Fruit fly (Drosophila melanogaster) whole organism, embryonic: ENCODE data around the gene Tlk.

Experiments
- Ada2b ChIP-seq: fragments of 200-800 bp; sonication (Bioruptor generic); IDR thresholded peaks from 2 replicates; pipeline ENCODE4 v1.3.6; 2022; ENCODE audit warnings: missing biosample characterization, missing genetic modification characterization
- Bdp1 ChIP-seq: fragments of 200-800 bp; sonication (Bioruptor generic); optimal IDR thresholded peaks from 3 replicates; lab custom pipeline; 2016; ENCODE audit warnings: missing biosample characterization, missing genetic modification characterization
- BtbVII ChIP-seq: fragments of 200-800 bp; sonication (Bioruptor generic); optimal IDR thresholded peaks from 3 replicates; lab custom pipeline; 2017; ENCODE audit warnings: missing biosample characterization, mild to moderate bottlenecking, missing genetic modification characterization
- CG10431 ChIP-seq: fragments of 200-800 bp; sonication (Bioruptor generic); optimal IDR thresholded peaks from 3 replicates; lab custom pipeline; 2018; ENCODE audit warnings: missing biosample characterization, mild to moderate bottlenecking, missing genetic modification characterization
- CG11085 ChIP-seq: fragments of 200-800 bp; sonication (Bioruptor generic); IDR thresholded peaks from 2 replicates; pipeline ENCODE4 v1.3.6; 2022; ENCODE audit warnings: missing biosample characterization, missing genetic modification characterization
- CG12071 ChIP-seq: fragments of 200-800 bp; sonication (Bioruptor generic); optimal IDR thresholded peaks from 3 replicates; lab custom pipeline; 2018; ENCODE audit warnings: missing biosample characterization, mild to moderate bottlenecking, missing genetic modification characterization
- CG13287 ChIP-seq: fragments of 200-800 bp; sonication (Bioruptor generic); IDR thresholded peaks from 2 replicates; pipeline ENCODE4 v1.3.6; 2022; ENCODE audit warnings: missing biosample characterization, missing genetic modification characterization; ENCODE audit not compliant: partially characterized antibody
- CG13775 ChIP-seq: fragments of 200-800 bp; sonication (Bioruptor generic); optimal IDR thresholded peaks from 3 replicates; lab custom pipeline; 2017; ENCODE audit warnings: missing biosample characterization, mild to moderate bottlenecking, missing genetic modification characterization
- CG15011 ChIP-seq: fragments of 200-800 bp; sonication (Bioruptor generic); optimal IDR thresholded peaks from 3 replicates; lab custom pipeline; 2018; ENCODE audit warnings: missing biosample characterization, mild to moderate bottlenecking, missing genetic modification characterization
- CG1529 ChIP-seq: fragments of 200-800 bp; sonication (Bioruptor generic); optimal IDR thresholded peaks from 3 replicates; lab custom pipeline; 2018; ENCODE audit warnings: missing biosample characterization, missing genetic modification characterization
- CG1603 ChIP-seq: fragments of 200-800 bp; sonication (Bioruptor generic); optimal IDR thresholded peaks from 2 replicates; lab custom pipeline; 2019; ENCODE audit warnings: missing biosample characterization, mild to moderate bottlenecking, missing genetic modification characterization, moderate library complexity
- CG17568 ChIP-seq: fragments of 200-800 bp; sonication (Bioruptor generic); optimal IDR thresholded peaks from 2 replicates; lab custom pipeline; 2018; ENCODE audit warnings: missing biosample characterization, mild to moderate bottlenecking, missing genetic modification characterization, moderate library complexity
- CG17912 ChIP-seq: fragments of 200-800 bp; sonication (Bioruptor generic); optimal IDR thresholded peaks from 2 replicates; lab custom pipeline; 2018; ENCODE audit warnings: missing biosample characterization, mild to moderate bottlenecking, missing genetic modification characterization
- CG3065 ChIP-seq: fragments of 200-800 bp; sonication (Bioruptor generic); optimal IDR thresholded peaks from 2 replicates; lab custom pipeline; 2016; ENCODE audit warnings: missing biosample characterization, missing genetic modification characterization
- CG4424 ChIP-seq: fragments of 200-800 bp; sonication (Bioruptor generic); optimal IDR thresholded peaks from 3 replicates; lab custom pipeline; 2016; ENCODE audit warnings: missing biosample characterization, missing genetic modification characterization
- CG4617 ChIP-seq: fragments of 200-800 bp; sonication (Bioruptor generic); optimal IDR thresholded peaks from 3 replicates; lab custom pipeline; 2016; ENCODE audit warnings: missing biosample characterization, missing genetic modification characterization, borderline replicate concordance
- CG7271 ChIP-seq: fragments of 200-800 bp; sonication (Bioruptor generic); optimal IDR thresholded peaks from 2 replicates; lab custom pipeline; 2018; ENCODE audit warnings: missing biosample characterization, mild to moderate bottlenecking, missing genetic modification characterization, moderate library complexity
- CG8281 ChIP-seq: fragments of 200-800 bp; sonication (Bioruptor generic); optimal IDR thresholded peaks from 2 replicates; lab custom pipeline; 2018; ENCODE audit warnings: missing biosample characterization, mild to moderate bottlenecking, missing genetic modification characterization, moderate library complexity
- CG8359 ChIP-seq: fragments of 200-800 bp; sonication (Bioruptor generic); optimal IDR thresholded peaks from 2 replicates; lab custom pipeline; 2017; ENCODE audit warnings: missing biosample characterization, mild to moderate bottlenecking, missing genetic modification characterization, borderline replicate concordance
- CG8924 ChIP-seq: fragments of 200-800 bp; optimal IDR thresholded peaks from 3 replicates; lab custom pipeline; 2019; ENCODE audit warnings: missing biosample characterization, mild to moderate bottlenecking, missing genetic modification characterization, moderate library complexity
- CG8944 ChIP-seq: fragments of 200-800 bp; sonication (Bioruptor generic); optimal IDR thresholded peaks from 3 replicates; lab custom pipeline; 2016; ENCODE audit warnings: missing biosample characterization, missing genetic modification characterization
- D19B ChIP-seq: fragments of 200-800 bp; sonication (Bioruptor generic); optimal IDR thresholded peaks from 2 replicates; lab custom pipeline; 2017; ENCODE audit warnings: missing biosample characterization, mild to moderate bottlenecking, missing genetic modification characterization
- Ets65A ChIP-seq: fragments of 200-800 bp; sonication (Bioruptor generic); peaks from one replicate; lab custom pipeline; 2016; ENCODE audit warnings: missing biosample characterization, missing genetic modification characterization
- Gsc ChIP-seq: fragments of 200-800 bp; sonication (Bioruptor generic); IDR thresholded peaks from 2 replicates; pipeline ENCODE4 v1.3.6; 2022; ENCODE audit warnings: missing biosample characterization, missing genetic modification characterization
- HHEX ChIP-seq: fragments of 200-800 bp; sonication (Bioruptor generic); optimal IDR thresholded peaks from 3 replicates; lab custom pipeline; 2017; ENCODE audit warnings: missing biosample characterization, mild to moderate bottlenecking, missing genetic modification characterization, missing genetic modification reagents
- HLH54F ChIP-seq: fragments of 200-800 bp; sonication (Bioruptor generic); optimal IDR thresholded peaks from 3 replicates; lab custom pipeline; 2016; ENCODE audit warnings: missing biosample characterization, missing genetic modification characterization
- Lhr ChIP-seq: fragments of 200-800 bp; sonication (Bioruptor generic); optimal IDR thresholded peaks from 3 replicates; lab custom pipeline; 2017; ENCODE audit warnings: mild to moderate bottlenecking, missing biosample characterization, missing genetic modification reagents, missing genetic modification characterization
- Oli ChIP-seq: fragments of 200-800 bp; sonication (Bioruptor generic); optimal IDR thresholded peaks from 2 replicates; lab custom pipeline; 2018; ENCODE audit warnings: missing biosample characterization, mild to moderate bottlenecking, missing genetic modification characterization, moderate library complexity
- Tbp ChIP-seq: fragments of >200 bp; optimal IDR thresholded peaks from 2 replicates; lab custom pipeline; 2018; ENCODE audit warnings: missing biosample characterization, missing genetic modification characterization
- Trl ChIP-seq, 3 experiments: fragments of >200 bp in 2 of 3; fragments of 200-800 bp in 1 of 3; sonication (Bioruptor generic) in 1 of 3; optimal IDR thresholded peaks; 2 replicates in 1 of 3; 3 replicates in 2 of 3; lab custom pipeline; 2016 to 2017; ENCODE audit warnings: missing biosample characterization in 1 of 3, missing genetic modification characterization in 1 of 3
- crol ChIP-seq: fragments of 200-800 bp; sonication (Bioruptor generic); IDR thresholded peaks from 2 replicates; pipeline ENCODE4 v1.3.6; 2022; ENCODE audit warnings: missing biosample characterization, missing genetic modification characterization
- dan ChIP-seq: fragments of 200-800 bp; sonication (Bioruptor generic); IDR thresholded peaks from 2 replicates; pipeline ENCODE4 v1.3.6; 2022; ENCODE audit warnings: missing biosample characterization, missing genetic modification characterization
- dm ChIP-seq: fragments of 200-800 bp; sonication (Bioruptor generic); optimal IDR thresholded peaks from 3 replicates; lab custom pipeline; 2016; ENCODE audit warnings: missing biosample characterization, missing genetic modification characterization
- ewg ChIP-seq: fragments of 200-800 bp; sonication (Bioruptor generic); optimal IDR thresholded peaks from 3 replicates; lab custom pipeline; 2017; ENCODE audit warnings: mild to moderate bottlenecking, missing biosample characterization, missing genetic modification reagents, missing genetic modification characterization
- exex ChIP-seq: fragments of 200-800 bp; sonication (Bioruptor generic); optimal IDR thresholded peaks from 4 replicates; lab custom pipeline; 2018; ENCODE audit warnings: missing biosample characterization, mild to moderate bottlenecking, missing genetic modification characterization, moderate library complexity
- jumu ChIP-seq: fragments of 200-800 bp; sonication (Bioruptor generic); optimal IDR thresholded peaks from 3 replicates; lab custom pipeline; 2016; ENCODE audit warnings: missing biosample characterization, missing genetic modification characterization
- lola ChIP-seq, 3 experiments: fragments of >200 bp in 2 of 3; fragments of 200-800 bp in 1 of 3; sonication (Bioruptor generic) in 1 of 3; optimal IDR thresholded peaks; 2 replicates each; lab custom pipeline; 2017 to 2019; ENCODE audit warnings: missing biosample characterization in 3 of 3, missing genetic modification characterization in 3 of 3, mild to moderate bottlenecking in 1 of 3, moderate library complexity in 1 of 3
- nerfin-1 ChIP-seq: fragments of 200-800 bp; sonication (Bioruptor generic); optimal IDR thresholded peaks from 3 replicates; lab custom pipeline; 2019; ENCODE audit warnings: missing biosample characterization, mild to moderate bottlenecking, missing genetic modification characterization, moderate library complexity
- otp ChIP-seq: fragments of 200-800 bp; sonication (Bioruptor generic); IDR thresholded peaks from 3 replicates; pipeline ENCODE4, ENCODE4 v1.3.6; 2022; ENCODE audit warnings: missing biosample characterization, missing genetic modification characterization
- pum ChIP-seq: fragments of 200-800 bp; sonication (Bioruptor generic); optimal IDR thresholded peaks from 2 replicates; lab custom pipeline; 2016; ENCODE audit warnings: missing biosample characterization, missing genetic modification characterization
- sima ChIP-seq: fragments of 200-800 bp; sonication (Bioruptor generic); optimal IDR thresholded peaks from 2 replicates; lab custom pipeline; 2016; ENCODE audit warnings: missing biosample characterization, missing genetic modification characterization
- slbo ChIP-seq: fragments of 200-800 bp; sonication (Bioruptor generic); IDR thresholded peaks from 2 replicates; pipeline ENCODE4 v1.3.6; 2022; ENCODE audit warnings: missing biosample characterization, missing genetic modification characterization
- tll ChIP-seq, 2 experiments: fragments of 200-800 bp in 1 of 2; fragments of >200 bp in 1 of 2; sonication (Bioruptor generic) in 1 of 2; optimal IDR thresholded peaks; 2 replicates each; lab custom pipeline; 2017 to 2019; ENCODE audit warnings: missing biosample characterization in 2 of 2, missing genetic modification characterization in 2 of 2, mild to moderate bottlenecking in 1 of 2, moderate library complexity in 1 of 2
- toy ChIP-seq: fragments of 200-800 bp; sonication (Bioruptor generic); IDR thresholded peaks from 2 replicates; pipeline ENCODE4 v1.3.6; 2022; ENCODE audit warnings: missing biosample characterization, missing genetic modification characterization
- vnd ChIP-seq: fragments of 200-800 bp; sonication (Bioruptor generic); IDR thresholded peaks from 3 replicates; pipeline ENCODE4 v1.3.6; 2022; ENCODE audit warnings: missing biosample characterization, missing genetic modification characterization; ENCODE audit not compliant: partially characterized antibody
- wek ChIP-seq: fragments of 200-800 bp; sonication (Bioruptor generic); optimal IDR thresholded peaks from 3 replicates; lab custom pipeline; 2018; ENCODE audit warnings: missing biosample characterization, mild to moderate bottlenecking, missing genetic modification characterization, moderate library complexity
- zf30C ChIP-seq: fragments of 200-800 bp; sonication (Bioruptor generic); optimal IDR thresholded peaks from 3 replicates; lab custom pipeline; 2018; ENCODE audit warnings: missing biosample characterization, mild to moderate bottlenecking, missing genetic modification characterization

Gene Tlk

dm6 chrX:3691623-3692553, 27.9 kb upstream of the Tlk start (continued):
- TF ChIP-seq CG12071 (peak; percentile 81), Tbp (no peak), Trl (optimal IDR thresholded peaks at IDR 0.05; lab: Kevin White, UChicago) (peak; percentile 67 to 68), Trl (GFP tag; optimal IDR thresholded peaks at IDR 0.05; lab: Kevin White, UChicago) (peak; percentile 79), Bdp1 (GFP tag; lab: Kevin White, UChicago) (no peak), CG10431 (GFP tag; lab: Kevin White, UChicago) (peak; percentile 86), HHEX (peak; percentile 69), Ada2b (GFP tag; lab: Robert Waterston, UW) (peak; percentile 80), CG13775 (GFP tag; lab: Kevin White, UChicago) (peak; percentile 62), slbo (GFP tag; lab: Robert Waterston, UW) (peak; percentile 77), tll (GFP tag; optimal IDR thresholded peaks at IDR 0.05; lab: Kevin White, UChicago) (no peak), CG7271 (no peak), Oli (tag; lab: Kevin White, UChicago) (peak; percentile 85), CG8281 (tag; lab: Kevin White, UChicago) (peak; percentile 55), jumu (peak; percentile 83), CG17568 (GFP tag; lab: Kevin White, UChicago) (peak; percentile 63), wek (GFP tag; lab: Kevin White, UChicago) (peak; percentile 51), Gsc (no peak; the same call in 1 of the 2 replicates), CG4424 (GFP tag; lab: Kevin White, UChicago) (peak; percentile 71), HLH54F (GFP tag; lab: Kevin White, UChicago) (peak; percentile 46), CG13287 (GFP tag; lab: Robert Waterston, UW) (no peak), CG1529 (GFP tag; lab: Kevin White, UChicago) (peak; percentile 75), CG3065 (GFP tag; lab: Kevin White, UChicago) (peak; percentile 51), CG11085 (GFP tag; lab: Robert Waterston, UW) (peak; percentile 31; the same call in 1 of the 2 replicates), ewg (GFP tag; lab: Kevin White, UChicago) (peak; percentile 90), exex (peak; percentile 16), nerfin-1 (tag; lab: Kevin White, UChicago) (peak; percentile 73), BtbVII (GFP tag; lab: Kevin White, UChicago) (peak; percentile 66), sima (GFP tag; lab: Kevin White, UChicago) (no peak), CG15011 (peak; percentile 53), crol (peak; percentile 95), zf30C (no peak), D19B (GFP tag; lab: Kevin White, UChicago) (peak; percentile 28), CG4617 (GFP tag; lab: Kevin White, UChicago) (peak; percentile 48), toy (GFP tag; lab: Robert Waterston, UW) (0 out of 2 replicates have a peak, but pooled peaks have one; percentile 13), CG17912 (GFP tag; lab: Kevin White, UChicago) (no peak), Ets65A (GFP tag; lab: Kevin White, UChicago) (peak; percentile 94), CG1603 (tag; lab: Kevin White, UChicago) (peak; percentile 85), lola (GFP tag; optimal IDR thresholded peaks at IDR 0.05; lab: Kevin White, UChicago) (peak in 1 of 3 experiments; percentile 74), Lhr (GFP tag; lab: Kevin White, UChicago) (peak; percentile 43), CG8359 (GFP tag; lab: Kevin White, UChicago) (peak; percentile 31), dm (GFP tag; lab: Kevin White, UChicago) (peak; percentile 57), pum (peak; percentile 81), CG8944 (GFP tag; lab: Kevin White, UChicago) (peak; percentile 67), dan (GFP tag; lab: Robert Waterston, UW) (peak; percentile 60; the same call in 1 of the 2 replicates), otp (GFP tag; lab: Robert Waterston, UW) (peak; percentile 81; the same call in 2 of the 3 replicates), vnd (GFP tag; lab: Robert Waterston, UW) (no peak), CG8924 (tag; lab: Kevin White, UChicago) (peak; percentile 76)
